Worm (Caenorhabditis elegans) whole organism, L2 larva: Measurements from ENCODE around the gene math-33.

Source experiments
- F13H6.1 ChIP-seq: sonication (generic microtip); optimal IDR thresholded peaks from 2 replicates; lab custom pipeline; 2016; ENCODE audit warnings: missing genetic modification characterization, missing compliant biosample characterization
- R02D3.7 ChIP-seq: fragments of 150-350 bp; optimal IDR thresholded peaks from 2 replicates; lab custom pipeline; 2014; ENCODE audit warnings: missing biosample characterization, missing genetic modification characterization
- lin-13 ChIP-seq: fragments of 150-350 bp; optimal IDR thresholded peaks from 2 replicates; lab custom pipeline; 2014; ENCODE audit warnings: missing biosample characterization, missing genetic modification reagents, missing genetic modification characterization

DNA sequence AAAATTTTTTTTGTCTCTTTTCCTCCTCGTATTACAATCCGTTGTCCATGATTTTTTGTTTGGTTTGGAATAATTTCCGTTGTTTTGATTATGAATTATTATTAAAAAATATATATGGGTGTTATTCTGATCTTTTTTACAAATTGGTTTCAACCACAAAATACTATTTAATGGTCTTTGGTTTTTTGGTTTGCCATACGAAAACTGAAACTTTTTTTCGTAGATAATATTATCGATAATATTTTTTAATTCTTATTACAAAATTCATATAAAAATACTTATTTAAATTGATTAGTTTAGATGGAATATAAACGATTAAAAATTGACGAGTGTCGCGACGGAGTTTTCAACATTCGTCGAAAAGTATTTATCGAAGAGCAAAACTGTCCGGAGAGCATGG lies 13.5 kb downstream of the math-33 start, which contains the start of gene jmjd-5:
- TF ChIP-seq lin-13 (no peak), F13H6.1 (no peak), R02D3.7 (tag; lab: Kevin White, UChicago) (no peak)
